Fruit fly (Drosophila melanogaster): ENCODE results near the gene CG12885.

dm6 chr3R:27568545-27568944, 47.9 kb downstream of the CG12885 start:
- TF ChIP-seq Myc (optimal IDR thresholded peaks at IDR 0.05) (no peak), psq (optimal IDR thresholded peaks at IDR 0.05) (no peak), Sin3A (optimal IDR thresholded peaks at IDR 0.05) (no peak)

Measured in Kc167 (cell line).